Fruit fly (Drosophila melanogaster) whole organism, prepupa: ENCODE measurements around the gene CG14174.

ENCODE experiments used
- CG10631 ChIP-seq: fragments of 200-800 bp; sonication (Bioruptor generic); optimal IDR thresholded peaks from 2 replicates; lab custom pipeline; 2016; ENCODE audit warnings: missing biosample characterization, missing genetic modification characterization
- CG11294 ChIP-seq: fragments of 200-800 bp; sonication (Bioruptor generic); IDR thresholded peaks from 2 replicates; pipeline ENCODE4 v1.3.6; 2022; ENCODE audit warnings: missing biosample characterization, missing genetic modification characterization
- CG11762 ChIP-seq: fragments of 200-800 bp; sonication (Bioruptor generic); optimal IDR thresholded peaks from 3 replicates; lab custom pipeline; 2016; ENCODE audit warnings: missing biosample characterization, missing genetic modification characterization; ENCODE audit not compliant: insufficient read depth
- CG11902 ChIP-seq: fragments of 200-800 bp; sonication (Bioruptor generic); optimal IDR thresholded peaks from 3 replicates; lab custom pipeline; 2016; ENCODE audit warnings: missing biosample characterization, missing genetic modification characterization
- CG15336 ChIP-seq: fragments of 200-800 bp; sonication (Bioruptor generic); IDR thresholded peaks from 2 replicates; pipeline ENCODE4 v1.3.6; 2022; ENCODE audit warnings: missing biosample characterization, missing genetic modification characterization
- CG1621 ChIP-seq: fragments of 200-800 bp; sonication (Bioruptor generic); optimal IDR thresholded peaks from 3 replicates; lab custom pipeline; 2018; ENCODE audit warnings: missing biosample characterization, mild to moderate bottlenecking, missing genetic modification characterization
- CG16779 ChIP-seq: fragments of 200-800 bp; sonication (Bioruptor generic); optimal IDR thresholded peaks from 3 replicates; lab custom pipeline; 2017; ENCODE audit warnings: missing biosample characterization, mild to moderate bottlenecking, missing genetic modification characterization
- CG3032 ChIP-seq: fragments of 200-800 bp; optimal IDR thresholded peaks from 2 replicates; lab custom pipeline; 2019; ENCODE audit warnings: missing biosample characterization, mild to moderate bottlenecking, missing genetic modification characterization, moderate library complexity
- CG31627 ChIP-seq: fragments of 200-800 bp; sonication (Bioruptor generic); optimal IDR thresholded peaks from 3 replicates; lab custom pipeline; 2016; ENCODE audit warnings: missing biosample characterization, missing genetic modification characterization
- CG32006 ChIP-seq: fragments of 200-800 bp; sonication (Bioruptor generic); optimal IDR thresholded peaks from 3 replicates; lab custom pipeline; 2017; ENCODE audit warnings: missing biosample characterization, mild to moderate bottlenecking, missing genetic modification characterization
- CG34406 ChIP-seq: fragments of 200-800 bp; sonication (Bioruptor generic); optimal IDR thresholded peaks from 3 replicates; lab custom pipeline; 2016; ENCODE audit warnings: missing biosample characterization, missing genetic modification characterization
- CG3919 ChIP-seq: fragments of 200-800 bp; sonication (Bioruptor generic); optimal IDR thresholded peaks from 3 replicates; lab custom pipeline; 2016; ENCODE audit warnings: missing biosample characterization, missing genetic modification characterization
- CG4318 ChIP-seq: fragments of 200-800 bp; sonication (Bioruptor generic); optimal IDR thresholded peaks from 3 replicates; lab custom pipeline; 2017; ENCODE audit warnings: missing biosample characterization, mild to moderate bottlenecking, missing genetic modification characterization
- CG6163 ChIP-seq: fragments of 200-800 bp; sonication (Bioruptor generic); IDR thresholded peaks from 3 replicates; pipeline ENCODE4 v1.3.6; 2022; ENCODE audit warnings: missing biosample characterization, missing genetic modification characterization
- CG6276 ChIP-seq: fragments of 200-800 bp; sonication (Bioruptor generic); optimal IDR thresholded peaks from 2 replicates; lab custom pipeline; 2017; ENCODE audit warnings: missing biosample characterization, mild to moderate bottlenecking, missing genetic modification characterization
- CG6792 ChIP-seq: fragments of 200-800 bp; sonication (Bioruptor generic); optimal IDR thresholded peaks from 3 replicates; lab custom pipeline; 2016; ENCODE audit warnings: missing biosample characterization, missing genetic modification characterization
- CG6854 ChIP-seq: fragments of 200-800 bp; sonication (Bioruptor generic); optimal IDR thresholded peaks from 2 replicates; lab custom pipeline; 2017; ENCODE audit warnings: missing biosample characterization, mild to moderate bottlenecking, missing genetic modification characterization
- CG8119 ChIP-seq: fragments of 200-800 bp; sonication (Bioruptor generic); IDR thresholded peaks from 3 replicates; pipeline ENCODE4 v1.3.6; 2022; ENCODE audit warnings: missing biosample characterization, missing genetic modification characterization
- CG8632 ChIP-seq: fragments of 200-800 bp; sonication (Bioruptor generic); optimal IDR thresholded peaks from 3 replicates; lab custom pipeline; 2016; ENCODE audit warnings: missing biosample characterization, missing genetic modification characterization
- CG9139 ChIP-seq: fragments of 200-800 bp; sonication (Bioruptor generic); optimal IDR thresholded peaks from 3 replicates; lab custom pipeline; 2017; ENCODE audit warnings: missing biosample characterization, mild to moderate bottlenecking, missing genetic modification characterization
- Eip78C ChIP-seq: fragments of 200-800 bp; sonication (Bioruptor generic); peaks from one replicate; lab custom pipeline; 2016; ENCODE audit warnings: missing biosample characterization, missing genetic modification characterization
- Eip93F ChIP-seq: fragments of 200-800 bp; sonication (Bioruptor generic); optimal IDR thresholded peaks from 2 replicates; lab custom pipeline; 2016; ENCODE audit warnings: missing biosample characterization, mild to moderate bottlenecking, missing genetic modification characterization
- Ets21C ChIP-seq: fragments of 200-800 bp; sonication (Bioruptor generic); optimal IDR thresholded peaks from 3 replicates; lab custom pipeline; 2016; ENCODE audit warnings: missing biosample characterization, missing genetic modification characterization
- Ets96B ChIP-seq: fragments of 200-800 bp; optimal IDR thresholded peaks from 2 replicates; lab custom pipeline; 2019; ENCODE audit warnings: missing biosample characterization, mild to moderate bottlenecking, missing genetic modification characterization, moderate library complexity
- Gug ChIP-seq: fragments of 200-800 bp; sonication (Bioruptor generic); IDR thresholded peaks from 2 replicates; pipeline ENCODE4 v1.3.6; 2022; ENCODE audit warnings: missing biosample characterization, missing genetic modification characterization
- Hr39 ChIP-seq: fragments of 200-800 bp; sonication (Bioruptor generic); optimal IDR thresholded peaks from 2 replicates; lab custom pipeline; 2016; ENCODE audit warnings: missing biosample characterization, missing genetic modification characterization
- Lpt ChIP-seq: fragments of 200-800 bp; sonication (Bioruptor generic); optimal IDR thresholded peaks from 3 replicates; lab custom pipeline; 2016; ENCODE audit warnings: missing biosample characterization, missing genetic modification characterization
- Met ChIP-seq: fragments of 200-800 bp; sonication (Bioruptor generic); optimal IDR thresholded peaks from 3 replicates; lab custom pipeline; 2016; ENCODE audit warnings: missing biosample characterization, missing genetic modification characterization
- OdsH ChIP-seq: fragments of 200-800 bp; sonication (Bioruptor generic); optimal IDR thresholded peaks from 3 replicates; lab custom pipeline; 2016; ENCODE audit warnings: missing biosample characterization, missing genetic modification characterization
- Smox ChIP-seq: fragments of 200-800 bp; sonication (Bioruptor generic); optimal IDR thresholded peaks from 3 replicates; lab custom pipeline; 2016; ENCODE audit warnings: missing biosample characterization, missing genetic modification characterization
- Sox102F ChIP-seq: fragments of 200-800 bp; sonication (Bioruptor generic); optimal IDR thresholded peaks from 2 replicates; lab custom pipeline; 2016; ENCODE audit warnings: missing biosample characterization, mild to moderate bottlenecking, missing genetic modification characterization
- achi ChIP-seq: fragments of 200-800 bp; sonication (Bioruptor generic); optimal IDR thresholded peaks from 3 replicates; lab custom pipeline; 2016; ENCODE audit warnings: missing biosample characterization, missing genetic modification characterization
- acj6 ChIP-seq: fragments of 200-800 bp; sonication (Bioruptor generic); optimal IDR thresholded peaks from 3 replicates; lab custom pipeline; 2016; ENCODE audit warnings: missing biosample characterization, missing genetic modification characterization
- cyc ChIP-seq: fragments of 200-800 bp; sonication (Bioruptor generic); optimal IDR thresholded peaks from 3 replicates; lab custom pipeline; 2016; ENCODE audit warnings: missing biosample characterization, missing genetic modification characterization
- dac ChIP-seq: fragments of 200-800 bp; sonication (Bioruptor generic); optimal IDR thresholded peaks from 2 replicates; lab custom pipeline; 2017; ENCODE audit warnings: missing biosample characterization, mild to moderate bottlenecking, missing genetic modification characterization
- dsx ChIP-seq: fragments of 200-800 bp; optimal IDR thresholded peaks from 3 replicates; lab custom pipeline; 2019; ENCODE audit warnings: missing biosample characterization, mild to moderate bottlenecking, missing genetic modification characterization, moderate library complexity; ENCODE audit not compliant: poor library complexity, severe bottlenecking
- eg ChIP-seq: fragments of 200-800 bp; sonication (Bioruptor generic); IDR thresholded peaks from 3 replicates; pipeline ENCODE4 v1.3.6; 2022; ENCODE audit warnings: missing biosample characterization, missing genetic modification characterization
- esn ChIP-seq: fragments of 200-800 bp; sonication (Bioruptor generic); optimal IDR thresholded peaks from 2 replicates; lab custom pipeline; 2016; ENCODE audit warnings: missing biosample characterization, mild to moderate bottlenecking, missing genetic modification characterization, moderate library complexity
- fd59A ChIP-seq: fragments of 200-800 bp; sonication (Bioruptor generic); optimal IDR thresholded peaks from 2 replicates; lab custom pipeline; 2017; ENCODE audit warnings: missing biosample characterization, mild to moderate bottlenecking, missing genetic modification characterization, missing genetic modification reagents
- fd85E ChIP-seq: fragments of 200-800 bp; sonication (Bioruptor generic); optimal IDR thresholded peaks from 3 replicates; lab custom pipeline; 2016; ENCODE audit warnings: missing biosample characterization, missing genetic modification characterization
- fkh ChIP-seq: fragments of 200-800 bp; sonication (Bioruptor generic); optimal IDR thresholded peaks from 3 replicates; lab custom pipeline; 2017; ENCODE audit warnings: missing biosample characterization, mild to moderate bottlenecking, missing genetic modification characterization, moderate library complexity
- lz ChIP-seq: fragments of 200-800 bp; sonication (Bioruptor generic); optimal IDR thresholded peaks from 3 replicates; lab custom pipeline; 2016; ENCODE audit warnings: missing biosample characterization, missing genetic modification characterization
- net ChIP-seq: fragments of 200-800 bp; sonication (Bioruptor generic); optimal IDR thresholded peaks from 3 replicates; lab custom pipeline; 2016; ENCODE audit warnings: missing biosample characterization, missing genetic modification characterization
- salr ChIP-seq, 2 experiments: fragments of 200-800 bp; sonication (Bioruptor generic); optimal IDR thresholded peaks; 3 replicates each; lab custom pipeline; 2016 to 2018; ENCODE audit warnings: missing biosample characterization in 2 of 2, missing genetic modification characterization in 2 of 2, mild to moderate bottlenecking in 1 of 2
- spab ChIP-seq: fragments of 200-800 bp; sonication (Bioruptor generic); optimal IDR thresholded peaks from 2 replicates; lab custom pipeline; 2017; ENCODE audit warnings: missing biosample characterization, mild to moderate bottlenecking, missing genetic modification characterization, missing genetic modification reagents
- ss ChIP-seq, 2 experiments: fragments of 200-800 bp; sonication (Bioruptor generic); optimal IDR thresholded peaks; 2 replicates in 1 of 2; 3 replicates in 1 of 2; lab custom pipeline; 2017 to 2018; ENCODE audit warnings: mild to moderate bottlenecking in 2 of 2, missing biosample characterization in 2 of 2, missing genetic modification characterization in 2 of 2, moderate library complexity in 1 of 2
- svp ChIP-seq: fragments of 200-800 bp; sonication (Bioruptor generic); peaks from one replicate; lab custom pipeline; 2016; ENCODE audit warnings: missing biosample characterization, missing genetic modification characterization
- topi ChIP-seq: fragments of 200-800 bp; sonication (Bioruptor generic); optimal IDR thresholded peaks from 3 replicates; lab custom pipeline; 2016; ENCODE audit warnings: missing biosample characterization, missing genetic modification characterization

CG14174 gene

dm6 chr3L:9713383-9713827, 5.7 kb upstream of the CG14174 start, which contains the start of gene SH3PX1:
TSS of gene SH3PX1 (minus strand) at chr3L:9713827.
- TF ChIP-seq CG6276 (GFP tag; lab: Kevin White, UChicago) (no peak), achi (no peak), svp (peak; percentile 95), CG6854 (GFP tag; lab: Kevin White, UChicago) (peak; percentile 7), dac (GFP tag; lab: Kevin White, UChicago) (no peak), Eip93F (GFP tag; lab: Kevin White, UChicago) (no peak), CG1621 (peak; percentile 30), fd59A (GFP tag; lab: Kevin White, UChicago) (no peak), fkh (GFP tag; lab: Kevin White, UChicago) (no peak), Sox102F (GFP tag; lab: Kevin White, UChicago) (no peak), CG8119 (GFP tag; lab: Robert Waterston, UW) (no peak), CG4318 (GFP tag; lab: Kevin White, UChicago) (no peak), fd85E (GFP tag; lab: Kevin White, UChicago) (no peak), CG8632 (GFP tag; lab: Kevin White, UChicago) (no peak)

DNA sequence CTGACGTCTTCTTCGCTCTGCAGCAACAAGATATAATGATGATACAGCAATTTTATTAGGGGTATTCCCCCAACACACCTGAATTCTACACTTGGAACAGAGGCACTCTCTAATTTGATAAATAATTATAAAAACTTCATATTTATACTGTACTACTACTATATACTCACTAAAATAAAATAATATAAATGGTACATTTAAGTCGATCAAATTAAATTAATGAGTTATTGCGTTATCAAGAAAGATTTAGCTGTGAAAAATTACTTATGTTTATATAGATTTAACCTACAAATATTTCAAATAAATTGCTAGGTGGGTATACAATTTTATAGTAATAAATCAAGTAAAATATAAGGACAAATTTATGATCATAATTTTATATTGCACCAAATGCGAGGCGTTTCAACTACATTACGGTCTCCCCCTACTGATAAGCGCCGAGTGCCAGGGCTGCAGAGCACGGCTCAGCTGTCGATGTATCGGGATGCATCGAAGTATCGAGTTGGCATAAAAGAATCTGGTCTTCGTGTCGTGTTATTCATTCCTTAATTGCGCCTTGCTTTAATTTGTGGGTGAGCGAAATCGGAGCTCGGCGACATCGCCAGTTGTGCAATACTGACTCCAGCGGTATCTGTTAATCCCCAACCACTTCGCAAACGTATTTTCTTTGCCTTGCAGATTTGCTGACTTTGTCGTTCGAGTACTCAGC, 5.1 kb upstream of the CG14174 start, which contains the start of gene vsg:
Gene vsg (plus strand): TSS at position 497 of the 709 bp plus-strand sequence.
- no peak for TF ChIP-seq CG1621
- TF ChIP-seq CG31627: peak; percentile 71
- TF ChIP-seq svp: peak; percentile 71
- TF ChIP-seq CG8119 (GFP tag; lab: Robert Waterston, UW): peak; percentile 82
- TF ChIP-seq CG6792 (GFP tag; lab: Kevin White, UChicago): peak; percentile 59
- peak; percentile 55 for TF ChIP-seq cyc (GFP tag; lab: Kevin White, UChicago)
- peak; percentile 10 for TF ChIP-seq CG11762 (GFP tag; lab: Kevin White, UChicago)
- TF ChIP-seq ss (GFP tag; optimal IDR thresholded peaks at IDR 0.05; lab: Kevin White, UChicago): peak in 1 of 2 experiments; percentile 60
- TF ChIP-seq Lpt (GFP tag; lab: Kevin White, UChicago): peak; percentile 52
- TF ChIP-seq Eip78C (GFP tag; lab: Kevin White, UChicago): peak; percentile 80
- TF ChIP-seq CG9139 (GFP tag; lab: Kevin White, UChicago): peak; percentile 24
- TF ChIP-seq Ets96B (tag; lab: Kevin White, UChicago): peak; percentile 76
- TF ChIP-seq Ets21C (GFP tag; lab: Kevin White, UChicago): peak; percentile 47
- peak; percentile 60 for TF ChIP-seq Met
- TF ChIP-seq salr (GFP tag; optimal IDR thresholded peaks at IDR 0.05; lab: Kevin White, UChicago): peak in 1 of 2 experiments; percentile 82
- peak; percentile 21 for TF ChIP-seq net (GFP tag; lab: Kevin White, UChicago)
- peak; percentile 82 for TF ChIP-seq acj6
- TF ChIP-seq dsx (GFP tag; lab: Kevin White, UChicago): peak; percentile 62
- TF ChIP-seq CG16779 (tag; lab: Kevin White, UChicago): peak; percentile 27
- peak; percentile 48 for TF ChIP-seq fd59A (GFP tag; lab: Kevin White, UChicago)
- TF ChIP-seq Smox (GFP tag; lab: Kevin White, UChicago): peak; percentile 67
- TF ChIP-seq OdsH (GFP tag; lab: Kevin White, UChicago): peak; percentile 77
- peak; percentile 60 for TF ChIP-seq lz
- no peak; the same call in 2 of the 3 replicates for TF ChIP-seq CG6163 (GFP tag; lab: Robert Waterston, UW)
- no peak for TF ChIP-seq CG6276 (GFP tag; lab: Kevin White, UChicago)
- peak; percentile 69 for TF ChIP-seq esn (GFP tag; lab: Kevin White, UChicago)
- peak; percentile 58 for TF ChIP-seq CG3919 (GFP tag; lab: Kevin White, UChicago)
- peak; percentile 90 for TF ChIP-seq CG10631 (GFP tag; lab: Kevin White, UChicago)
- peak; percentile 69; the same call in 2 of the 3 replicates for TF ChIP-seq eg
- TF ChIP-seq CG11902 (GFP tag; lab: Kevin White, UChicago): peak; percentile 54
- TF ChIP-seq spab (GFP tag; lab: Kevin White, UChicago): peak; percentile 42
- peak; percentile 67 for TF ChIP-seq Gug
- peak; percentile 53; the same call in 1 of the 2 replicates for TF ChIP-seq CG11294 (GFP tag; lab: Robert Waterston, UW)
- 0 out of 2 replicates have a peak, but pooled peaks have one; percentile 62 for TF ChIP-seq CG15336
- TF ChIP-seq CG32006 (GFP tag; lab: Kevin White, UChicago): peak; percentile 83
- TF ChIP-seq Hr39: peak; percentile 54
- peak; percentile 84 for TF ChIP-seq CG3032
- peak; percentile 76 for TF ChIP-seq CG34406 (GFP tag; lab: Kevin White, UChicago)
- TF ChIP-seq topi (GFP tag; lab: Kevin White, UChicago): peak; percentile 53
